Worm (Caenorhabditis elegans) whole organism, mixed stage, embryonic: ENCODE data around the gene sel-1.

Experiments
- M03D4.4 ChIP-seq: sonication (generic microtip); optimal IDR thresholded peaks from 2 replicates; lab custom pipeline; 2017; ENCODE audit warnings: mild to moderate bottlenecking, missing genetic modification characterization, missing compliant biosample characterization
- bed-3 ChIP-seq: fragments of 200-800 bp; sonication (Bioruptor generic); optimal IDR thresholded peaks from 3 replicates; lab custom pipeline; 2018; ENCODE audit warnings: mild to moderate bottlenecking, missing genetic modification characterization, moderate library complexity, missing compliant biosample characterization
- blmp-1 ChIP-seq: fragments of 150-350 bp; optimal IDR thresholded peaks from 2 replicates; lab custom pipeline; 2014; ENCODE audit warnings: missing biosample characterization, missing genetic modification characterization
- ceh-39 ChIP-seq: fragments of 150-350 bp; optimal IDR thresholded peaks from 2 replicates; lab custom pipeline; 2014; ENCODE audit warnings: missing biosample characterization, missing genetic modification characterization
- ceh-43 ChIP-seq: fragments of 200-800 bp; sonication (Bioruptor generic); optimal IDR thresholded peaks from 2 replicates; lab custom pipeline; 2018; ENCODE audit warnings: mild to moderate bottlenecking, missing genetic modification characterization, moderate library complexity, missing compliant biosample characterization
- ceh-83 ChIP-seq: fragments of 200-800 bp; sonication (Bioruptor generic); optimal IDR thresholded peaks from 2 replicates; lab custom pipeline; 2018; ENCODE audit warnings: mild to moderate bottlenecking, missing genetic modification characterization, missing compliant biosample characterization
- ces-1 ChIP-seq: fragments of 150-350 bp; optimal IDR thresholded peaks from 2 replicates; lab custom pipeline; 2014; ENCODE audit warnings: missing biosample characterization, missing genetic modification reagents, missing genetic modification characterization
- cnd-1 ChIP-seq: fragments of 200-800 bp; sonication (Bioruptor generic); optimal IDR thresholded peaks from 2 replicates; lab custom pipeline; 2018; ENCODE audit warnings: mild to moderate bottlenecking, missing genetic modification characterization, missing compliant biosample characterization
- drap-1 ChIP-seq: fragments of 200-800 bp; sonication (Bioruptor generic); optimal IDR thresholded peaks from 3 replicates; lab custom pipeline; 2018; ENCODE audit warnings: mild to moderate bottlenecking, missing genetic modification characterization, missing compliant biosample characterization
- elt-1 ChIP-seq: sonication (generic microtip); optimal IDR thresholded peaks from 2 replicates; lab custom pipeline; 2017; ENCODE audit warnings: missing genetic modification characterization, mild to moderate bottlenecking, missing compliant biosample characterization, antibody characterized with exemption, moderate library complexity, borderline replicate concordance; ENCODE audit not compliant: insufficient read depth
- elt-3 ChIP-seq: fragments of 150-350 bp; optimal IDR thresholded peaks from 2 replicates; lab custom pipeline; 2014; ENCODE audit warnings: missing biosample characterization, missing genetic modification characterization
- hlh-1 ChIP-seq: fragments of 150-350 bp; optimal IDR thresholded peaks from 2 replicates; lab custom pipeline; 2014; ENCODE audit warnings: missing biosample characterization, missing genetic modification reagents, missing genetic modification characterization
- lin-13 ChIP-seq: fragments of 150-350 bp; optimal IDR thresholded peaks from 2 replicates; lab custom pipeline; 2014; ENCODE audit warnings: missing biosample characterization, missing genetic modification characterization
- lin-32 ChIP-seq: fragments of 200-800 bp; sonication (Bioruptor generic); optimal IDR thresholded peaks from 2 replicates; lab custom pipeline; 2018; ENCODE audit warnings: mild to moderate bottlenecking, missing genetic modification characterization, missing compliant biosample characterization
- lsy-2 ChIP-seq: fragments of 150-350 bp; optimal IDR thresholded peaks from 2 replicates; lab custom pipeline; 2014; ENCODE audit warnings: missing biosample characterization, missing genetic modification characterization
- mab-5 ChIP-seq: fragments of 150-350 bp; optimal IDR thresholded peaks from 2 replicates; lab custom pipeline; 2014; ENCODE audit warnings: missing biosample characterization, missing genetic modification characterization
- mep-1 ChIP-seq: fragments of 150-350 bp; optimal IDR thresholded peaks from 2 replicates; lab custom pipeline; 2017; ENCODE audit warnings: missing biosample characterization, missing genetic modification reagents, missing genetic modification characterization, inconsistent platforms
- mls-2 ChIP-seq: sonication (generic microtip); optimal IDR thresholded peaks from 2 replicates; lab custom pipeline; 2016; ENCODE audit warnings: mild to moderate bottlenecking, missing genetic modification characterization, moderate library complexity, missing compliant biosample characterization
- nhr-12 ChIP-seq: fragments of 150-350 bp; optimal IDR thresholded peaks from 2 replicates; lab custom pipeline; 2014; ENCODE audit warnings: missing biosample characterization, missing genetic modification characterization
- nhr-2 ChIP-seq: fragments of 150-350 bp; optimal IDR thresholded peaks from 2 replicates; lab custom pipeline; 2014; ENCODE audit warnings: missing biosample characterization, missing genetic modification characterization
- nhr-237 ChIP-seq: fragments of 150-350 bp; optimal IDR thresholded peaks from 2 replicates; lab custom pipeline; 2014; ENCODE audit warnings: missing biosample characterization, missing genetic modification characterization
- nhr-28 ChIP-seq: fragments of 150-350 bp; optimal IDR thresholded peaks from 2 replicates; lab custom pipeline; 2014; ENCODE audit warnings: missing biosample characterization, missing genetic modification characterization
- nhr-76 ChIP-seq: sonication (generic microtip); optimal IDR thresholded peaks from 2 replicates; lab custom pipeline; 2017; ENCODE audit warnings: missing biosample characterization, missing genetic modification characterization
- pha-4 ChIP-seq: fragments of 150-350 bp; optimal IDR thresholded peaks from 2 replicates; lab custom pipeline; 2018; ENCODE audit warnings: missing biosample characterization, missing genetic modification reagents, missing genetic modification characterization
- sem-2 ChIP-seq: fragments of 200-800 bp; sonication (Bioruptor generic); optimal IDR thresholded peaks from 2 replicates; lab custom pipeline; 2018; ENCODE audit warnings: mild to moderate bottlenecking, missing genetic modification characterization, missing compliant biosample characterization
- snpc-4 ChIP-seq: fragments of 150-350 bp; optimal IDR thresholded peaks from 2 replicates; lab custom pipeline; 2014; ENCODE audit warnings: missing biosample characterization, missing genetic modification characterization
- sptf-1 ChIP-seq: sonication (generic microtip); optimal IDR thresholded peaks from 2 replicates; lab custom pipeline; 2017; ENCODE audit warnings: mild to moderate bottlenecking, missing genetic modification characterization, moderate library complexity, missing compliant biosample characterization
- tbx-8 ChIP-seq: fragments of 200-800 bp; sonication (Bioruptor generic); optimal IDR thresholded peaks from 2 replicates; lab custom pipeline; 2018; ENCODE audit warnings: mild to moderate bottlenecking, missing genetic modification characterization, moderate library complexity, missing compliant biosample characterization
- unc-120 ChIP-seq: sonication (generic microtip); optimal IDR thresholded peaks from 2 replicates; lab custom pipeline; 2017; ENCODE audit warnings: missing genetic modification characterization, missing compliant biosample characterization; ENCODE audit not compliant: poor library complexity, severe bottlenecking
- unc-39 ChIP-seq: fragments of 150-350 bp; optimal IDR thresholded peaks from 2 replicates; lab custom pipeline; 2014; ENCODE audit warnings: missing biosample characterization, missing genetic modification characterization
- unc-62 ChIP-seq: fragments of 150-350 bp; optimal IDR thresholded peaks from 2 replicates; lab custom pipeline; 2014; ENCODE audit warnings: missing biosample characterization, missing genetic modification reagents, missing genetic modification characterization
- zip-8 ChIP-seq: fragments of 150-350 bp; optimal IDR thresholded peaks from 2 replicates; lab custom pipeline; 2014; ENCODE audit warnings: missing biosample characterization, missing genetic modification characterization
- ztf-11 ChIP-seq: fragments of 150-350 bp; optimal IDR thresholded peaks from 2 replicates; lab custom pipeline; 2014; ENCODE audit warnings: missing biosample characterization, missing genetic modification characterization

The sel-1 gene

ce11 chrV:12560328-12560782, at the start of gene sel-1:
Gene sel-1, plus strand, starts transcription at chrV:12560732.
- TF ChIP-seq pha-4 (tag; lab: Kevin White, UChicago): no peak
- no peak for TF ChIP-seq elt-3 (tag; lab: Kevin White, UChicago)
- TF ChIP-seq nhr-28 (tag; lab: Kevin White, UChicago): no peak
- no peak for TF ChIP-seq mab-5
- no peak for TF ChIP-seq elt-1 (tag; lab: Kevin White, UChicago)
- no peak for TF ChIP-seq ceh-43 (GFP tag; lab: Kevin White, UChicago)
- TF ChIP-seq lin-13: no peak
- TF ChIP-seq nhr-12 (tag; lab: Kevin White, UChicago): no peak
- no peak for TF ChIP-seq sem-2
- no peak for TF ChIP-seq mep-1
- TF ChIP-seq bed-3 (GFP tag; lab: Kevin White, UChicago): no peak
- TF ChIP-seq unc-39 (tag; lab: Kevin White, UChicago): no peak
- TF ChIP-seq ztf-11 (tag; lab: Kevin White, UChicago): no peak

- TF ChIP-seq ceh-39 (tag; lab: Kevin White, UChicago) (no peak), blmp-1 (tag; lab: Kevin White, UChicago) (no peak), ces-1 (no peak), nhr-237 (no peak), zip-8 (no peak), mep-1 (no peak), elt-1 (tag; lab: Kevin White, UChicago) (no peak), cnd-1 (no peak), ceh-83 (GFP tag; lab: Kevin White, UChicago) (no peak)
Measured at ce11 chrV:12511946-12512345, 48.6 kb upstream of the sel-1 start.

ce11 chrV:12512773-12513172, 47.8 kb upstream of the sel-1 start, which contains the start of the genes T28H10.2 and lgmn-1:
Gene T28H10.2, minus strand, starts transcription at chrV:12512949.
Gene lgmn-1, plus strand, starts transcription at chrV:12513056.
- TF ChIP-seq ces-1 (no peak), hlh-1 (no peak), ceh-39 (tag; lab: Kevin White, UChicago) (no peak), mls-2 (tag; lab: Kevin White, UChicago) (no peak), unc-120 (no peak), M03D4.4 (tag; lab: Kevin White, UChicago) (no peak), lsy-2 (tag; lab: Kevin White, UChicago) (no peak), mab-5 (no peak), nhr-237 (no peak), sptf-1 (tag; lab: Kevin White, UChicago) (no peak), elt-1 (tag; lab: Kevin White, UChicago) (no peak), tbx-8 (no peak), unc-62 (no peak), lin-13 (no peak), nhr-28 (tag; lab: Kevin White, UChicago) (no peak), lin-32 (no peak), nhr-2 (tag; lab: Kevin White, UChicago) (no peak)

ce11 chrV:12513900-12514299, 46.6 kb upstream of the sel-1 start:
- TF ChIP-seq ceh-43 (GFP tag; lab: Kevin White, UChicago) (no peak), sptf-1 (tag; lab: Kevin White, UChicago) (no peak), M03D4.4 (tag; lab: Kevin White, UChicago) (no peak), ztf-11 (tag; lab: Kevin White, UChicago) (no peak), sem-2 (no peak), mab-5 (no peak), nhr-76 (tag; lab: Kevin White, UChicago) (no peak), cnd-1 (no peak), ceh-83 (GFP tag; lab: Kevin White, UChicago) (no peak), snpc-4 (tag; lab: Kevin White, UChicago) (no peak)
- TF ChIP-seq, all 35 proteins: peak for 0

- no peak for TF ChIP-seq drap-1 (GFP tag; lab: Kevin White, UChicago)
- TF ChIP-seq ztf-11 (tag; lab: Kevin White, UChicago): no peak
- TF ChIP-seq zip-8: no peak
- TF ChIP-seq unc-120: no peak
- TF ChIP-seq nhr-76 (tag; lab: Kevin White, UChicago): no peak
- TF ChIP-seq unc-62: no peak
- no peak for TF ChIP-seq ceh-39 (tag; lab: Kevin White, UChicago)
- no peak for TF ChIP-seq unc-39 (tag; lab: Kevin White, UChicago)
- no peak for TF ChIP-seq bed-3 (GFP tag; lab: Kevin White, UChicago)
- TF ChIP-seq M03D4.4 (tag; lab: Kevin White, UChicago): no peak
- no peak for TF ChIP-seq hlh-1
- no peak for TF ChIP-seq ceh-43 (GFP tag; lab: Kevin White, UChicago)
- no peak for TF ChIP-seq mab-5
Measured at ce11 chrV:12517148-12517547, 43.4 kb upstream of the sel-1 start, which contains the start of gene cal-1. Gene cal-1, minus strand, starts transcription at chrV:12517248.
